Fruit fly (Drosophila melanogaster): ENCODE measurements around the gene kay.

dm6 chr3R:29798966-29799680 lies 33.3 kb downstream of the kay start, which contains the start of the genes Rnb and Drice:
- no peak for TF ChIP-seq CG5204 (GFP tag; optimal IDR thresholded peaks at IDR 0.05)
- peak; percentile 60 for TF ChIP-seq pad (GFP tag; optimal IDR thresholded peaks at IDR 0.05)
- TF ChIP-seq CG1620 (GFP tag; optimal IDR thresholded peaks at IDR 0.05), result peak; percentile 37
- TF ChIP-seq Mnt (GFP tag; optimal IDR thresholded peaks at IDR 0.05), result peak; percentile 50
- TF ChIP-seq Hr96 (GFP tag; optimal IDR thresholded peaks at IDR 0.05), result no peak
- TF ChIP-seq cnc (optimal IDR thresholded peaks at IDR 0.05), result no peak
- TF ChIP-seq bab1 (GFP tag; optimal IDR thresholded peaks at IDR 0.05), result no peak
- TF ChIP-seq CG11617 (GFP tag; optimal IDR thresholded peaks at IDR 0.05), result peak; percentile 49
- TF ChIP-seq kay (GFP tag; ENCODE audit: borderline replicate concordance), result no peak
- TF ChIP-seq ovo (GFP tag; optimal IDR thresholded peaks at IDR 0.05), result peak; percentile 5
- peak; percentile 19 for TF ChIP-seq Clk (GFP tag; optimal IDR thresholded peaks at IDR 0.05)
- peak; percentile 60 for TF ChIP-seq CG14711 (tag; optimal IDR thresholded peaks at IDR 0.05)

All from whole organism, adult.